Worm (Caenorhabditis elegans): ENCODE data around the gene F36D3.4.
"Not testable (repeated sequence)": the region's sequence is repeated elsewhere in the genome, so short reads cannot be mapped to it uniquely, and the experiment has no call there.

Gene F36D3.4

DNA sequence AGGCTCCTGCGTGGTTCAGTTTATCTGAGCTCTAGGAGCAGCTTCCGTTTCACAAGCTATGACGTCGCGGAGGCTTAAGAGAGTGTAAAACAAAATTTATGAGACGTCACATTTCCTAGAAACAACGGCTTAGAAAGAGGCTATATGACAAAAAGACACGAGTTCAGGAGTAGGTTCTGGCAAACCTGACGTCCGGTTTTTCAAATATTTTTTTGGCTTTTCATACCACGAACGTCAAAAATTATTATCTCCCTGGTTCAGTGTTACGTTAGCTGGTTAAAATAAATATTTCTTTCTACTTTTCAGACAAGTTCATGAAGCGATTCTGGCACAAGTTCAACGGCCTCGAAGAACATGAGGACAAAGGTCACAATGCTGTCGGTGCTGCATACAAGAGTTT is 10.3 kb upstream of the F36D3.4 start, which contains the start of gene F36D3.16:
Gene F36D3.16 (plus strand): TSS at position 301 of the 400 bp plus-strand sequence.
- TF ChIP-seq aly-2 (tag; optimal IDR thresholded peaks at IDR 0.05), result no peak
- no peak for TF ChIP-seq nhr-237 (tag; optimal IDR thresholded peaks at IDR 0.05)
- TF ChIP-seq jun-1 (tag; optimal IDR thresholded peaks at IDR 0.05), result no peak
- TF ChIP-seq nfya-1 (tag; optimal IDR thresholded peaks at IDR 0.05; ENCODE audit: insufficient read depth), result no peak
- TF ChIP-seq lin-39 (tag; optimal IDR thresholded peaks at IDR 0.05), result no peak
- TF ChIP-seq nhr-11 (tag; optimal IDR thresholded peaks at IDR 0.05), result no peak
- no peak for TF ChIP-seq egl-27 (tag; optimal IDR thresholded peaks at IDR 0.05)
- no peak for TF ChIP-seq nhr-28 (tag; optimal IDR thresholded peaks at IDR 0.05)
- TF ChIP-seq lin-15B (tag; optimal IDR thresholded peaks at IDR 0.05), result no peak

DNA sequence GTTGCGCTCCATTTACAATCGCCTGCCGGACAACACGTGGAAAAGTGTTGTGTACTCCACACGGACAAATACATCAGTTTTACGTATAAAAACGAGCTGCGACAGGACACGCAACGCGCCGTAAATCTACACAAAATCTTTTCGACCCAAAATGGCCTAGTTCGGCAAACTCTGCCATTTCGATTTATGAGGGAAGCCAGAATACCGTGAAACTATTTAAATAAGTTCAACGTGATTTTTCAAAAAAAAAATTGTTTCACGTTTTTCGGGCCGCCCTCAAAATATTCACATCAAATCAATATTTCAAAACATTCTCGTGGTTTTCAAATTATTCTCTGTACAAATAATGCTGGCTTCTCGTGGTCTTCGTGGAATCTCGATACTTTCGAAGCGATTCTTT is 9.3 kb upstream of the F36D3.4 start, which contains the start of gene F36D3.8:
Gene F36D3.8 (plus strand): TSS at position 301 of the 400 bp plus-strand sequence.
- TF ChIP-seq mml-1 (tag; optimal IDR thresholded peaks at IDR 0.05), result no peak

DNA sequence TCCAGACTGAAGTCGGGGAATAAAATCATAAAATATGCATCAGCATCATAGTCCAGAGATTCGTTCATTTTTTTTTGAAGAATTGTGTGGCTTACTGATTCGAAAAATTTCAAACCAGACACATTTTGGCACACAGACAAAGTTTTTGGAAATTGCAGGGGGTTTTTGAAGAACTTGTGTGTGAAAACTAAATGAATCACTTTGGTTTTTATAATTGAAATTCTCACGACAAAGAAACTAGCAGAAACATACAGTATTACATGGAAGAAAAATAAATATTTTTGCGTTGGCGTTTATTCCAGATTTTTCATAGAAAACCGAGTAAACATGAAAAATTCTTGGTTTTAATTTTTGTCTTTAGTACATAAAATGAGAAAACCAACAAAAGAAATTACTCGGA is 4.7 kb upstream of the F36D3.4 start, which contains the start of gene srw-34:
Gene srw-34 (minus strand): TSS at position 101 of the 400 bp plus-strand sequence.
- TF ChIP-seq fos-1 (tag; optimal IDR thresholded peaks at IDR 0.05), result no peak
- no peak for TF ChIP-seq nhr-12 (tag; optimal IDR thresholded peaks at IDR 0.05)
- TF ChIP-seq nfya-1 (tag; optimal IDR thresholded peaks at IDR 0.05; ENCODE audit: insufficient read depth), result no peak
- no peak for TF ChIP-seq fkh-2 (tag; optimal IDR thresholded peaks at IDR 0.05)
- no peak for TF ChIP-seq nhr-67 (tag; optimal IDR thresholded peaks at IDR 0.05)
- no peak for TF ChIP-seq ama-1 (optimal IDR thresholded peaks at IDR 0.05)
- TF ChIP-seq unc-39 (tag; optimal IDR thresholded peaks at IDR 0.05), result no peak
- no peak for TF ChIP-seq pha-4 (tag; optimal IDR thresholded peaks at IDR 0.05)
- no peak for TF ChIP-seq skn-1 (tag; optimal IDR thresholded peaks at IDR 0.05)
- TF ChIP-seq unc-62 (GFP tag; optimal IDR thresholded peaks at IDR 0.05), result no peak
- no peak for TF ChIP-seq ztf-4 (tag; optimal IDR thresholded peaks at IDR 0.05)
- TF ChIP-seq mml-1 (tag; optimal IDR thresholded peaks at IDR 0.05), result no peak
- no peak for TF ChIP-seq zag-1 (tag; optimal IDR thresholded peaks at IDR 0.05)
- no peak for TF ChIP-seq mdl-1 (tag; optimal IDR thresholded peaks at IDR 0.05)
- TF ChIP-seq R02D3.7 (tag; optimal IDR thresholded peaks at IDR 0.05), result no peak
- TF ChIP-seq nhr-28 (tag; optimal IDR thresholded peaks at IDR 0.05), result no peak
- TF ChIP-seq lin-39 (tag; optimal IDR thresholded peaks at IDR 0.05), result no peak
- TF ChIP-seq nhr-25 (tag; optimal IDR thresholded peaks at IDR 0.05), result no peak
- TF ChIP-seq pqm-1 (tag; optimal IDR thresholded peaks at IDR 0.05), result no peak
- TF ChIP-seq hmg-11 (tag; optimal IDR thresholded peaks at IDR 0.05), result no peak

DNA sequence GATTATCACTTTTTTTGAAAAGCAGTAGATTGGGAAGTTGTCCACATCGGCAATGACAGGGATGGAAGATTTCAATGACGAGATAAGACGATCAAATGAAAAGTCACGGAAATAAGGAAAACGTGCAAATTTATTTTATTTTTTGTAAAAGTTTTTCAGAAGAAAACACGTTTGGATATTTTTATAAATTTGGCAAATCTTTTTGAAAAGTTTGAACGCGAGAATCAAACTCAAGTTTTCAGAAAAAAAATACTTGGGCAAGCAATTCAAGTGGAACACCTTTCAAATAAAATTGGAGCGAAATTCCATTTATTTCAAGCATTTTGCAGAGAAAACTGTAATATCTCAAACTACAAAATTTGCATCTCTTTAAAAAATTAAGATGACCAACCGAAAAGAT is 2.4 kb downstream of the F36D3.4 start, which contains the start of gene F36D3.5:
Gene F36D3.5 (minus strand): TSS at position 101 of the 400 bp plus-strand sequence.
- not testable (repeated sequence) for TF ChIP-seq nhr-76, pha-4, lsy-12 (tag; optimal IDR thresholded peaks at IDR 0.05)

DNA sequence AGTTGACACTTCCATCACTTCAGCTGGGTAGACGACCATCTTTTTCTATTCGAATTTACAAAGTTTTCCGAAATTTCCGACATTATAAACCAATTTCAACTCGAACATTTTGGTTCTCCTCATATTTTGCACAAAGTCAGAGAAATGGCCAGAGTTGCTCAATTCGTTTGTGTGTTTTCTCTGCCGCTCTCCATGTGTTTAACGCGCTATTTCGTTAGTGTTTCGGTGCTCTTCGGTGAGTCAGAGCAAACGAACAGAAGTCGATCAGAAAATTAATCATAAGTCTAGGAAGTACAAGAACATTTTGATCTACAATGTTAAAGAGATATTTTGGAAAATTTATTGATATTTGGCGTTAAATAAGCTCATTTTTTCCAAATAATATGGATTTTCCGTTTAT is 8.9 kb downstream of the F36D3.4 start, which contains the start of gene srr-3:
Gene srr-3 (minus strand): TSS at position 101 of the 400 bp plus-strand sequence.
- no peak for TF ChIP-seq fos-1 (tag; optimal IDR thresholded peaks at IDR 0.05)
- TF ChIP-seq daf-12 (tag; optimal IDR thresholded peaks at IDR 0.05), result no peak
- TF ChIP-seq nhr-67 (tag; optimal IDR thresholded peaks at IDR 0.05), result no peak
- TF ChIP-seq ceh-16 (tag; optimal IDR thresholded peaks at IDR 0.05), result no peak
- no peak for TF ChIP-seq zag-1 (tag; optimal IDR thresholded peaks at IDR 0.05)
- no peak for TF ChIP-seq tbx-2 (tag; optimal IDR thresholded peaks at IDR 0.05)
- TF ChIP-seq elt-2 (tag; optimal IDR thresholded peaks at IDR 0.05), result no peak
- no peak for TF ChIP-seq skn-1 (tag; optimal IDR thresholded peaks at IDR 0.05)
- no peak for TF ChIP-seq lsy-12 (tag; optimal IDR thresholded peaks at IDR 0.05)
- TF ChIP-seq ceh-9 (tag; optimal IDR thresholded peaks at IDR 0.05), result no peak
- no peak for TF ChIP-seq sea-2 (GFP tag; optimal IDR thresholded peaks at IDR 0.05)
- TF ChIP-seq nhr-77 (tag; optimal IDR thresholded peaks at IDR 0.05), result no peak
- TF ChIP-seq elt-3 (tag; optimal IDR thresholded peaks at IDR 0.05), result no peak
- TF ChIP-seq ceh-28 (tag; optimal IDR thresholded peaks at IDR 0.05), result no peak
